Worm (Caenorhabditis elegans) whole organism, late embryonic: ENCODE measurements around the gene F53C11.5.
A peak's percentile ranks its signal among the peaks of the same experiment; 100 is the strongest.

Source experiments
- C08G9.2 ChIP-seq: sonication (generic microtip); optimal IDR thresholded peaks from 2 replicates; lab custom pipeline; 2016; ENCODE audit warnings: mild to moderate bottlenecking, missing genetic modification characterization, moderate library complexity, missing compliant biosample characterization
- C38D4.7 ChIP-seq: fragments of 200-800 bp; sonication (Bioruptor generic); optimal IDR thresholded peaks from 2 replicates; lab custom pipeline; 2018; ENCODE audit warnings: mild to moderate bottlenecking, missing genetic modification characterization, moderate library complexity, missing compliant biosample characterization
- T23F11.4 ChIP-seq: fragments of 200-800 bp; sonication (Bioruptor generic); optimal IDR thresholded peaks from 2 replicates; lab custom pipeline; 2018; ENCODE audit warnings: mild to moderate bottlenecking, missing genetic modification characterization, missing compliant biosample characterization
- Y22D7AL.16 ChIP-seq: sonication (generic microtip); optimal IDR thresholded peaks from 2 replicates; lab custom pipeline; 2016; ENCODE audit warnings: missing genetic modification characterization, missing compliant biosample characterization
- ahr-1 ChIP-seq: sonication (generic microtip); optimal IDR thresholded peaks from 2 replicates; lab custom pipeline; 2016; ENCODE audit warnings: missing genetic modification characterization, missing compliant biosample characterization
- ama-1 ChIP-seq: fragments of 150-350 bp; optimal IDR thresholded peaks from 2 replicates; lab custom pipeline; 2014
- ceh-14 ChIP-seq: sonication (generic microtip); optimal IDR thresholded peaks from 2 replicates; lab custom pipeline; 2016; ENCODE audit warnings: missing genotype, missing genetic modification characterization, missing compliant biosample characterization
- ceh-18 ChIP-seq: sonication (generic microtip); optimal IDR thresholded peaks from 2 replicates; lab custom pipeline; 2016; ENCODE audit warnings: missing genetic modification characterization, missing compliant biosample characterization
- ceh-19 ChIP-seq: fragments of 200-800 bp; sonication (Bioruptor generic); optimal IDR thresholded peaks from 2 replicates; lab custom pipeline; 2018; ENCODE audit warnings: mild to moderate bottlenecking, missing genetic modification characterization, missing compliant biosample characterization
- ceh-2 ChIP-seq: sonication (generic microtip); optimal IDR thresholded peaks from 2 replicates; lab custom pipeline; 2016; ENCODE audit warnings: missing genotype, missing genetic modification characterization, missing compliant biosample characterization
- ceh-22 ChIP-seq: sonication (generic microtip); optimal IDR thresholded peaks from 2 replicates; lab custom pipeline; 2017; ENCODE audit warnings: missing biosample characterization, missing genetic modification characterization
- ceh-30 ChIP-seq: fragments of 150-350 bp; optimal IDR thresholded peaks from 2 replicates; lab custom pipeline; 2014; ENCODE audit warnings: missing biosample characterization, missing genetic modification characterization
- ceh-45 ChIP-seq: fragments of 200-800 bp; sonication (Bioruptor generic); IDR thresholded peaks from 2 replicates; pipeline ENCODE4 v1.3.6; 2022; ENCODE audit warnings: missing genetic modification reagents, missing genetic modification characterization, missing compliant biosample characterization
- che-1 ChIP-seq: sonication (generic microtip); optimal IDR thresholded peaks from 2 replicates; lab custom pipeline; 2016; ENCODE audit warnings: mild to moderate bottlenecking, missing genetic modification characterization, missing compliant biosample characterization
- dmd-4 ChIP-seq: sonication (generic microtip); optimal IDR thresholded peaks from 2 replicates; lab custom pipeline; 2016; ENCODE audit warnings: borderline replicate concordance, missing genetic modification characterization, missing compliant biosample characterization
- elt-2 ChIP-seq: sonication (generic microtip); optimal IDR thresholded peaks from 2 replicates; lab custom pipeline; 2016; ENCODE audit warnings: missing genetic modification reagents, missing genetic modification characterization, missing compliant biosample characterization
- eyg-1 ChIP-seq: sonication (generic microtip); optimal IDR thresholded peaks from 2 replicates; lab custom pipeline; 2016; ENCODE audit warnings: missing genotype, missing genetic modification characterization, missing compliant biosample characterization
- fax-1 ChIP-seq: sonication (generic microtip); optimal IDR thresholded peaks from 2 replicates; lab custom pipeline; 2016; ENCODE audit warnings: missing genotype, missing genetic modification characterization, missing compliant biosample characterization
- fkh-6 ChIP-seq: sonication (generic microtip); optimal IDR thresholded peaks from 2 replicates; lab custom pipeline; 2016; ENCODE audit warnings: missing genetic modification characterization, missing compliant biosample characterization
- hlh-13 ChIP-seq: fragments of 200-800 bp; sonication (Bioruptor generic); optimal IDR thresholded peaks from 2 replicates; lab custom pipeline; 2018; ENCODE audit warnings: mild to moderate bottlenecking, missing genetic modification characterization, missing compliant biosample characterization
- hlh-15 ChIP-seq: sonication (generic microtip); optimal IDR thresholded peaks from 2 replicates; lab custom pipeline; 2016; ENCODE audit warnings: missing genetic modification characterization, missing compliant biosample characterization
- hlh-30 ChIP-seq: sonication (generic microtip); optimal IDR thresholded peaks from 2 replicates; lab custom pipeline; 2017; ENCODE audit warnings: antibody characterized with exemption, missing genetic modification characterization, missing compliant biosample characterization; ENCODE audit not compliant: insufficient read depth
- hlh-6 ChIP-seq: sonication (generic microtip); optimal IDR thresholded peaks from 2 replicates; lab custom pipeline; 2016; ENCODE audit warnings: missing genotype, missing genetic modification characterization, missing compliant biosample characterization
- hlh-8 ChIP-seq: sonication (generic microtip); optimal IDR thresholded peaks from 2 replicates; lab custom pipeline; 2016; ENCODE audit warnings: missing genotype, missing genetic modification characterization, missing compliant biosample characterization
- lim-6 ChIP-seq: sonication (generic microtip); optimal IDR thresholded peaks from 2 replicates; lab custom pipeline; 2016; ENCODE audit warnings: missing genetic modification characterization, missing compliant biosample characterization
- lin-11 ChIP-seq: fragments of 200-800 bp; sonication (Bioruptor generic); optimal IDR thresholded peaks from 2 replicates; lab custom pipeline; 2018; ENCODE audit warnings: mild to moderate bottlenecking, missing genetic modification characterization, missing compliant biosample characterization
- madf-2 ChIP-seq: sonication (generic microtip); optimal IDR thresholded peaks from 2 replicates; lab custom pipeline; 2017; ENCODE audit warnings: missing genetic modification characterization, missing compliant biosample characterization
- nfya-1 ChIP-seq: sonication (generic microtip); optimal IDR thresholded peaks from 2 replicates; lab custom pipeline; 2017; ENCODE audit warnings: missing genetic modification characterization, mild to moderate bottlenecking, missing compliant biosample characterization, antibody characterized with exemption, moderate library complexity
- nhr-11 ChIP-seq: fragments of 150-350 bp; optimal IDR thresholded peaks from 2 replicates; lab custom pipeline; 2014; ENCODE audit warnings: missing biosample characterization, missing genetic modification characterization
- odd-2 ChIP-seq: sonication (generic microtip); optimal IDR thresholded peaks from 2 replicates; lab custom pipeline; 2017; ENCODE audit warnings: antibody characterized with exemption, mild to moderate bottlenecking, missing genetic modification characterization, missing compliant biosample characterization
- pag-3 ChIP-seq: sonication (generic microtip); optimal IDR thresholded peaks from 2 replicates; lab custom pipeline; 2016; ENCODE audit warnings: missing compliant biosample characterization, missing genetic modification characterization, borderline replicate concordance
- pat-9 ChIP-seq: fragments of 200-800 bp; sonication (Bioruptor generic); optimal IDR thresholded peaks from 2 replicates; lab custom pipeline; 2018; ENCODE audit warnings: mild to moderate bottlenecking, missing genetic modification characterization, moderate library complexity, missing compliant biosample characterization
- pax-1 ChIP-seq: fragments of 150-350 bp; optimal IDR thresholded peaks from 2 replicates; lab custom pipeline; 2014; ENCODE audit warnings: missing biosample characterization, missing genetic modification characterization
- pha-2 ChIP-seq: sonication (generic microtip); optimal IDR thresholded peaks from 2 replicates; lab custom pipeline; 2017; ENCODE audit warnings: mild to moderate bottlenecking, missing genetic modification characterization, missing compliant biosample characterization
- pros-1 ChIP-seq: fragments of 150-350 bp; optimal IDR thresholded peaks from 2 replicates; lab custom pipeline; 2014; ENCODE audit warnings: missing biosample characterization, missing genetic modification reagents, missing genetic modification characterization
- ref-2 ChIP-seq: sonication (generic microtip); optimal IDR thresholded peaks from 2 replicates; lab custom pipeline; 2016; ENCODE audit warnings: missing genetic modification characterization, missing compliant biosample characterization
- sdc-2 ChIP-seq: sonication (generic microtip); optimal IDR thresholded peaks from 2 replicates; lab custom pipeline; 2016; ENCODE audit warnings: missing genotype, missing genetic modification characterization, missing compliant biosample characterization
- sox-2 ChIP-seq: fragments of 200-800 bp; sonication (Bioruptor generic); IDR thresholded peaks from 2 replicates; pipeline ENCODE4 v1.3.6; 2022; ENCODE audit warnings: missing genetic modification reagents, missing genetic modification characterization, missing compliant biosample characterization
- syd-9 ChIP-seq: sonication (generic microtip); optimal IDR thresholded peaks from 2 replicates; lab custom pipeline; 2016; ENCODE audit warnings: mild to moderate bottlenecking, missing genetic modification characterization, moderate library complexity, missing compliant biosample characterization
- tbx-2 ChIP-seq: sonication (generic microtip); optimal IDR thresholded peaks from 2 replicates; lab custom pipeline; 2016; ENCODE audit warnings: missing genetic modification characterization, missing compliant biosample characterization
- tbx-7 ChIP-seq: sonication (generic microtip); optimal IDR thresholded peaks from 2 replicates; lab custom pipeline; 2016; ENCODE audit warnings: missing genotype, missing genetic modification characterization, missing compliant biosample characterization
- unc-3 ChIP-seq, 2 experiments: fragments of 200-800 bp in 1 of 2; sonication (Bioruptor generic) in 1 of 2; sonication (generic microtip) in 1 of 2; conservative IDR thresholded peaks in 1 of 2; optimal IDR thresholded peaks in 1 of 2; 2 replicates each; pipeline versions ENCODE4 v1.3.6 to Lab custom; 2016 to 2022; ENCODE audit warnings: missing compliant biosample characterization in 2 of 2, missing genetic modification characterization in 2 of 2, missing genetic modification reagents in 1 of 2
- unc-42 ChIP-seq: sonication (generic microtip); optimal IDR thresholded peaks from 2 replicates; lab custom pipeline; 2016; ENCODE audit warnings: missing genotype, missing genetic modification characterization, missing compliant biosample characterization
- unc-55 ChIP-seq: sonication (generic microtip); optimal IDR thresholded peaks from 2 replicates; lab custom pipeline; 2017; ENCODE audit warnings: missing biosample characterization, missing genetic modification reagents, missing genetic modification characterization
- unc-86 ChIP-seq: sonication (generic microtip); optimal IDR thresholded peaks from 2 replicates; lab custom pipeline; 2016; ENCODE audit warnings: missing genetic modification characterization, missing compliant biosample characterization
- zip-5 ChIP-seq: sonication (generic microtip); optimal IDR thresholded peaks from 2 replicates; lab custom pipeline; 2016; ENCODE audit warnings: missing genetic modification characterization, missing compliant biosample characterization

Gene F53C11.5

DNA sequence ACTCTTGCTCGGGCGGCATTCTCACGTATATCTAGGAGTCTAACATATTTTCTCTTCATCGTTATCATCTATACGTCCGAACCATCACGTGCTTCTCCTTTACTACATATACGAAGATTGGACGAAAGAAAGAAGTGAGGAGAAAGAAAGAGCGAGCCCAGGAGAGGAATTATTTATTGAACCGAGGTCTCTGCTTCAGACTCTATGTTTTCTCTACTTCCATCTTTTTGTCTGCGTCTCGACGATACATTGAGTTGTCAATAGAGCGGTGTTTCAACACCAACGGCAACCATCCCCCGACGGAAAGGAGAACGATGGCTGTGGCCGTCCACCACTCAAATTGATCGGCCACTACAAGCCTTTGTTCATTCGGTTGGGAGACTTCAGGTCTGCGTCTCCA is 2.0 kb downstream of the F53C11.5 start (continued):
- TF ChIP-seq tbx-7 (tag; lab: Kevin White, UChicago) (no peak), pros-1 (tag; lab: Kevin White, UChicago) (no peak), hlh-15 (tag; lab: Kevin White, UChicago) (no peak), unc-86 (peak; percentile 54), ceh-2 (tag; lab: Kevin White, UChicago) (peak; percentile 51), pat-9 (tag; lab: Kevin White, UChicago) (peak; percentile 33), madf-2 (tag; lab: Kevin White, UChicago) (no peak), unc-55 (peak; percentile 86), pag-3 (tag; lab: Kevin White, UChicago) (no peak), hlh-6 (peak; percentile 26), C08G9.2 (peak; percentile 18), ceh-14 (tag; lab: Kevin White, UChicago) (peak; percentile 90), zip-5 (tag; lab: Kevin White, UChicago) (no peak), ahr-1 (tag; lab: Kevin White, UChicago) (no peak), eyg-1 (tag; lab: Kevin White, UChicago) (no peak), ceh-30 (tag; lab: Kevin White, UChicago) (peak; percentile 90)

DNA sequence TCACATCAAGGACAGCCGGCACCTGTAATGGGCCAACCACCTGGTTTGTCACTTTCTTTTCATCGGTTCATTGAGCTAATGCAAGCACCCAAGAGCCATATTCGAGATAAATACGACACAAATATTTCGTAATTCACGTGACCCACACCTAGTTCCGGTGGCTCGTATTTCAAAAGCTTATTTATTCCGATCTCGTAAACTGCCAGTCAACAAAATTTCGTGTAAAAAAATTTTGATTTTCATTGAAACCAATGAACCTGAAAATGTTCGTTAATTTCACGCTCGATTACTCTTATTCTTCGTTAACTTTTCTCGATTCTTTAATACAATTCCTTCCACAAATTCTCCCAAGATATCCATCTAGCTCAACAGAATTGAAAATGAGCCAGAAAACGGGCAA is 2.8 kb downstream of the F53C11.5 start:
- TF ChIP-seq fax-1 (tag; lab: Kevin White, UChicago) (no peak), pax-1 (tag; lab: Kevin White, UChicago) (no peak), hlh-8 (tag; lab: Kevin White, UChicago) (no peak), ahr-1 (tag; lab: Kevin White, UChicago) (no peak), zip-5 (tag; lab: Kevin White, UChicago) (no peak), ceh-22 (tag; lab: Kevin White, UChicago) (no peak), ceh-14 (tag; lab: Kevin White, UChicago) (no peak), unc-55 (no peak), che-1 (tag; lab: Kevin White, UChicago) (no peak), C38D4.7 (GFP tag; lab: Kevin White, UChicago) (no peak), ceh-18 (tag; lab: Kevin White, UChicago) (no peak), ama-1 (no peak), lim-6 (tag; lab: Kevin White, UChicago) (no peak), hlh-6 (no peak)

DNA sequence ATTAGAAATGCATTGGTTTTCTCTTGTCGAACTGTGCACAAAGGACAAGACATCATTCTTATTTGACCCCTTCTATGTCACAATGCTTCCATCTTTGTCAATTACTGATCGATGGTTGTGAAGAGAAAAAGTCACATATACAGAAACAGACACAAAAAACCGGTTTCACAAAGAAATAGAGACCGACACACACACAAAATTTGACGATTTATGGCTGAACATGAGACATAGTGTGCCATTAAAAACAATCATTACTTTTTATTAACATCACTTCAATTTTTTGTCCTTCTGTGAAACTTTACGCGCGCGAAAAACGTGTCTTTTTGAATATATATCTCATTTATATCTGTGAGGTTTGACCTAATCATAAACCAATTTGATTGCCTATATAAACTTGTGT is 3.2 kb downstream of the F53C11.5 start:
- TF ChIP-seq odd-2 (tag; lab: Kevin White, UChicago) = no peak
- TF ChIP-seq pha-2 = no peak
- TF ChIP-seq ceh-30 (tag; lab: Kevin White, UChicago) = no peak
- TF ChIP-seq ceh-2 (tag; lab: Kevin White, UChicago) = no peak
- no peak for TF ChIP-seq dmd-4 (tag; lab: Kevin White, UChicago)
- no peak for TF ChIP-seq hlh-30
- no peak for TF ChIP-seq Y22D7AL.16 (tag; lab: Kevin White, UChicago)
- TF ChIP-seq hlh-6 = no peak
- TF ChIP-seq pat-9 (tag; lab: Kevin White, UChicago) = no peak
- no peak for TF ChIP-seq zip-5 (tag; lab: Kevin White, UChicago)
- no peak for TF ChIP-seq nhr-11 (tag; lab: Kevin White, UChicago)
- no peak for TF ChIP-seq tbx-2 (tag; lab: Kevin White, UChicago)
- no peak for TF ChIP-seq eyg-1 (tag; lab: Kevin White, UChicago)
- TF ChIP-seq nfya-1 (tag; lab: Kevin White, UChicago) = no peak
- no peak for TF ChIP-seq ceh-18 (tag; lab: Kevin White, UChicago)
- TF ChIP-seq lin-11 (tag; lab: Kevin White, UChicago) = no peak
- TF ChIP-seq hlh-13 (GFP tag; lab: Kevin White, UChicago) = no peak

DNA sequence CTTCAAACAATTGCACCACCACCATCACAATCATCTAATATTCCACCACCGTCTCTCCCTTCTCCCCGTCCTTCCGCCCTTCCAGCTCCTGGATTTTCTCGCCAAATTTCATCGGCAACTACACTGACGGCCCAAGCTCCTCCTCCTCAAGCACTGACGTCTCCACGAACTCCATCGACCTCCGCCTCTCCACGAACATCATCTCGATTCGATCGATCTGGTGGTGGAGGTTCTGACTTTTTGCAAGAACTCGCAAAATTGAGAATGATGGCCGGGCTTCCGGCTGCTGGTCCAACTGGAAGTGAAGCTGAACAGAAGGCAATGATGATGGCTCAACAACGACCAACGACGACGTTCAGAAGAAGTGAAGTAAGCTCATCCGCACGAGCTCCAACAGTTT is 6.7 kb downstream of the F53C11.5 start:
- no peak for TF ChIP-seq elt-2
- TF ChIP-seq unc-42 = no peak
- no peak for TF ChIP-seq sdc-2 (tag; lab: Kevin White, UChicago)
- TF ChIP-seq tbx-7 (tag; lab: Kevin White, UChicago) = no peak
- TF ChIP-seq fax-1 (tag; lab: Kevin White, UChicago) = no peak
- no peak for TF ChIP-seq T23F11.4 (GFP tag; lab: Kevin White, UChicago)
- TF ChIP-seq syd-9 (tag; lab: Kevin White, UChicago) = no peak
- TF ChIP-seq C08G9.2 = no peak
- no peak for TF ChIP-seq ceh-45 (GFP tag; lab: Robert Waterston, UW)
- TF ChIP-seq ref-2 (tag; lab: Kevin White, UChicago) = no peak
- no peak for TF ChIP-seq fkh-6
- TF ChIP-seq ceh-19 (GFP tag; lab: Kevin White, UChicago) = no peak
- no peak for TF ChIP-seq unc-3 (GFP tag; conservative IDR thresholded peaks at IDR 0.05; lab: Robert Waterston, UW)
- no peak for TF ChIP-seq unc-3 (tag; optimal IDR thresholded peaks at IDR 0.05; lab: Kevin White, UChicago)
- no peak for TF ChIP-seq sox-2
- TF ChIP-seq ceh-14 (tag; lab: Kevin White, UChicago) = no peak
- TF ChIP-seq odd-2 (tag; lab: Kevin White, UChicago) = no peak
